Fruit fly (Drosophila melanogaster) whole organism, adult: ENCODE data around the gene CG34448.

Source experiments
- CG14711 ChIP-seq: fragments of 200-800 bp; sonication (Bioruptor generic); optimal IDR thresholded peaks from 2 replicates; lab custom pipeline; 2018; ENCODE audit warnings: missing biosample characterization, mild to moderate bottlenecking, missing genetic modification characterization, moderate library complexity
- CG33017 ChIP-seq: fragments of 200-800 bp; sonication (Bioruptor generic); optimal IDR thresholded peaks from 2 replicates; lab custom pipeline; 2018; ENCODE audit warnings: missing biosample characterization, mild to moderate bottlenecking, missing genetic modification characterization, moderate library complexity
- Clk ChIP-seq: fragments of 200-800 bp; sonication (Bioruptor generic); optimal IDR thresholded peaks from 2 replicates; lab custom pipeline; 2017; ENCODE audit warnings: missing biosample characterization, missing genetic modification characterization
- ovo ChIP-seq: fragments of 200-800 bp; sonication (Bioruptor generic); optimal IDR thresholded peaks from 2 replicates; lab custom pipeline; 2016; ENCODE audit warnings: missing biosample characterization, missing genetic modification characterization

DNA sequence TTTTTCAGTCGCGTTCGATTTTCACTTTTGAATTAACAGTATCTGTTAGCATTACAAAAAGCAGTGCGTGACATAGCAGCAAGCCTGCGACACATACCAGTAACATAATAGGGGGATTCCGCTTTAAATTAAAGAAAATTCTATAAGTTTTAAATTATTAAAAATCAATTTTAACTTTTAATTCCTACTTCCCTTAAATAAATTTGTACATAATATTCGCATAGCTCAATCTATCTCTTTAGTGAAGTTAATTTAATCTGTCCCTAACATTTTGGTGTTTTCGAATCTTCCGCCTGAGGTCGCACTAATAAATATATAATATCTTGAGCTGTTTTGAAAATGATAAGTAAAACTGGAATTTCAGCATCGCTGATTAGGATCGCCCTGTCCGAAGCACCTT, 2.7 kb upstream of the CG34448 start, which contains the start of gene CG9886:
- no peak for TF ChIP-seq Clk (GFP tag; lab: Kevin White, UChicago)
- TF ChIP-seq CG14711 (tag; lab: Kevin White, UChicago): peak; percentile 61
- peak; percentile 58 for TF ChIP-seq CG33017 (tag; lab: Kevin White, UChicago)
- no peak for TF ChIP-seq ovo
